Worm (Caenorhabditis elegans) whole organism, young adult: ENCODE measurements around the gene ZK1248.4.

Source experiments
- B0336.3 ChIP-seq: fragments of 200-800 bp; sonication (Bioruptor generic); IDR thresholded peaks from 2 replicates; pipeline ENCODE4 v1.3.6; 2022; ENCODE audit warnings: missing genetic modification characterization, missing compliant biosample characterization
- F22D6.2 ChIP-seq: sonication (generic microtip); optimal IDR thresholded peaks from 2 replicates; lab custom pipeline; 2016; ENCODE audit warnings: mild to moderate bottlenecking, missing genetic modification characterization, missing compliant biosample characterization
- F23B12.7 ChIP-seq: sonication (generic microtip); optimal IDR thresholded peaks from 2 replicates; lab custom pipeline; 2017; ENCODE audit warnings: missing genetic modification characterization, mild to moderate bottlenecking, missing compliant biosample characterization, antibody characterized with exemption, moderate library complexity; ENCODE audit not compliant: insufficient read depth
- F33H1.4 ChIP-seq: fragments of 200-800 bp; sonication (Bioruptor generic); IDR thresholded peaks from 2 replicates; pipeline ENCODE4 v1.3.6; 2022; ENCODE audit warnings: missing genetic modification reagents, missing genetic modification characterization, missing compliant biosample characterization
- F37B4.10 ChIP-seq: fragments of 200-800 bp; sonication (Bioruptor generic); IDR thresholded peaks from 2 replicates; pipeline ENCODE4 v1.3.6; 2022; ENCODE audit warnings: missing genetic modification characterization, missing compliant biosample characterization
- F57A8.1 ChIP-seq: fragments of 200-800 bp; sonication (Bioruptor generic); optimal IDR thresholded peaks from 2 replicates; lab custom pipeline; 2018; ENCODE audit warnings: mild to moderate bottlenecking, missing genetic modification characterization, moderate library complexity, missing compliant biosample characterization
- F57C9.4 ChIP-seq: sonication (generic microtip); optimal IDR thresholded peaks from 2 replicates; lab custom pipeline; 2017; ENCODE audit warnings: mild to moderate bottlenecking, missing genetic modification characterization, missing compliant biosample characterization
- K11D2.4 ChIP-seq: fragments of 200-800 bp; sonication (Bioruptor generic); IDR thresholded peaks from 2 replicates; pipeline ENCODE4 v1.3.6; 2022; ENCODE audit warnings: missing genetic modification reagents, missing genetic modification characterization, missing compliant biosample characterization
- K12H6.12 ChIP-seq: fragments of 200-800 bp; sonication (Bioruptor generic); optimal IDR thresholded peaks from 2 replicates; lab custom pipeline; 2018; ENCODE audit warnings: mild to moderate bottlenecking, missing genetic modification characterization, missing compliant biosample characterization
- T07F8.4 ChIP-seq: sonication (generic microtip); optimal IDR thresholded peaks from 2 replicates; lab custom pipeline; 2016; ENCODE audit warnings: mild to moderate bottlenecking, missing genetic modification characterization, moderate library complexity, missing compliant biosample characterization
- T26A5.8 ChIP-seq: sonication (generic microtip); optimal IDR thresholded peaks from 2 replicates; lab custom pipeline; 2016; ENCODE audit warnings: missing genetic modification characterization, missing compliant biosample characterization
- Y56A3A.18 ChIP-seq: fragments of 200-800 bp; sonication (Bioruptor generic); IDR thresholded peaks from 2 replicates; pipeline ENCODE4 v1.3.6; 2022; ENCODE audit warnings: missing genetic modification reagents, missing genetic modification characterization, missing compliant biosample characterization
- Y67H2A.10 ChIP-seq: fragments of 200-800 bp; sonication (Bioruptor generic); conservative IDR thresholded peaks from 2 replicates; pipeline ENCODE4 v1.3.6; 2022; ENCODE audit warnings: missing genetic modification reagents, missing genetic modification characterization, missing compliant biosample characterization
- ama-1 ChIP-seq, 3 experiments: fragments of 150-350 bp in 1 of 3; sonication (generic microtip) in 2 of 3; optimal IDR thresholded peaks; 2 replicates each; lab custom pipeline; 2014 to 2018; ENCODE audit warnings: missing biosample characterization in 2 of 3, missing genetic modification characterization in 2 of 3, missing genetic modification reagents in 2 of 3
- atf-7 ChIP-seq: sonication (generic microtip); optimal IDR thresholded peaks from 2 replicates; lab custom pipeline; 2017; ENCODE audit warnings: mild to moderate bottlenecking, missing genetic modification characterization, missing compliant biosample characterization
- attf-3 ChIP-seq: fragments of 200-800 bp; sonication (Bioruptor generic); conservative IDR thresholded peaks from 2 replicates; pipeline ENCODE4 v1.3.6; 2022; ENCODE audit warnings: missing genetic modification reagents, missing genetic modification characterization, missing compliant biosample characterization
- bed-2 ChIP-seq: fragments of 200-800 bp; sonication (Bioruptor generic); IDR thresholded peaks from 2 replicates; pipeline ENCODE4 v1.3.6; 2022; ENCODE audit warnings: missing genetic modification reagents, missing genetic modification characterization, missing compliant biosample characterization
- chd-7 ChIP-seq: sonication (generic microtip); optimal IDR thresholded peaks from 2 replicates; lab custom pipeline; 2016; ENCODE audit warnings: mild to moderate bottlenecking, missing genetic modification characterization, moderate library complexity, missing compliant biosample characterization
- ets-4 ChIP-seq: fragments of 200-800 bp; sonication (Bioruptor generic); optimal IDR thresholded peaks from 2 replicates; lab custom pipeline; 2018; ENCODE audit warnings: mild to moderate bottlenecking, missing genetic modification characterization, missing compliant biosample characterization
- fkh-3 ChIP-seq: sonication (generic microtip); optimal IDR thresholded peaks from 2 replicates; lab custom pipeline; 2016; ENCODE audit warnings: mild to moderate bottlenecking, missing genetic modification characterization, missing compliant biosample characterization
- hmg-1.2 ChIP-seq: fragments of 200-800 bp; sonication (Bioruptor generic); IDR thresholded peaks from 2 replicates; pipeline ENCODE4 v1.3.6; 2022; ENCODE audit warnings: missing genetic modification reagents, missing genetic modification characterization, missing compliant biosample characterization
- hrde-1 ChIP-seq: sonication (generic microtip); optimal IDR thresholded peaks from 2 replicates; lab custom pipeline; 2016; ENCODE audit warnings: missing genetic modification characterization, mild to moderate bottlenecking, missing compliant biosample characterization, moderate library complexity, missing genotype, missing genetic modification reagents, borderline replicate concordance
- hsf-1 ChIP-seq: fragments of 200-800 bp; sonication (Bioruptor generic); IDR thresholded peaks from 2 replicates; pipeline ENCODE4 v1.3.6; 2022; ENCODE audit warnings: missing genetic modification reagents, missing genetic modification characterization, missing compliant biosample characterization
- let-607 ChIP-seq, 2 experiments: fragments of 200-800 bp in 1 of 2; sonication (Bioruptor generic) in 1 of 2; sonication (generic microtip) in 1 of 2; optimal IDR thresholded peaks; 2 replicates each; lab custom pipeline; 2016 to 2018; ENCODE audit warnings: mild to moderate bottlenecking in 2 of 2, missing compliant biosample characterization in 2 of 2, missing genetic modification characterization in 2 of 2, moderate library complexity in 2 of 2, missing genotype in 1 of 2
- lin-26 ChIP-seq: fragments of 200-800 bp; sonication (Bioruptor generic); IDR thresholded peaks from 2 replicates; pipeline ENCODE4 v1.3.6; 2022; ENCODE audit warnings: missing genetic modification reagents, missing genetic modification characterization, missing compliant biosample characterization
- lin-35 ChIP-seq, 3 experiments: fragments of 150-350 bp in 2 of 3; sonication (generic microtip) in 1 of 3; optimal IDR thresholded peaks; 2 replicates each; lab custom pipeline; 2014 to 2018; ENCODE audit warnings: missing biosample characterization in 3 of 3, missing genetic modification characterization in 3 of 3, missing genetic modification reagents in 3 of 3
- lir-1 ChIP-seq: fragments of 200-800 bp; sonication (Bioruptor generic); conservative IDR thresholded peaks from 2 replicates; pipeline ENCODE4 v1.3.6; 2022; ENCODE audit warnings: missing genetic modification reagents, missing genetic modification characterization, missing compliant biosample characterization
- mes-4 ChIP-seq: sonication (generic microtip); optimal IDR thresholded peaks from 2 replicates; lab custom pipeline; 2016; ENCODE audit warnings: missing genotype, missing genetic modification characterization, missing compliant biosample characterization
- nhr-120 ChIP-seq: fragments of 200-800 bp; sonication (Bioruptor generic); IDR thresholded peaks from 2 replicates; pipeline ENCODE4 v1.3.6; 2022; ENCODE audit warnings: missing genetic modification characterization, missing compliant biosample characterization
- nhr-179 ChIP-seq: sonication (generic microtip); optimal IDR thresholded peaks from 2 replicates; lab custom pipeline; 2016; ENCODE audit warnings: mild to moderate bottlenecking, missing genetic modification characterization, missing compliant biosample characterization
- rec-8 ChIP-seq, 2 experiments: sonication (generic microtip); optimal IDR thresholded peaks; 2 replicates each; lab custom pipeline; 2016; ENCODE audit warnings: mild to moderate bottlenecking in 2 of 2, missing genetic modification characterization in 2 of 2, missing genetic modification reagents in 2 of 2, missing genotype in 2 of 2, missing biosample characterization in 1 of 2, missing compliant biosample characterization in 1 of 2, moderate library complexity in 1 of 2
- snpc-1.1 ChIP-seq: sonication (generic microtip); optimal IDR thresholded peaks from 2 replicates; lab custom pipeline; 2017; ENCODE audit warnings: missing genetic modification characterization, mild to moderate bottlenecking, missing compliant biosample characterization, antibody characterized with exemption, moderate library complexity, missing genotype, missing genetic modification reagents; ENCODE audit not compliant: insufficient read depth
- snpc-4 ChIP-seq, 5 experiments: fragments of 150-350 bp in 1 of 5; sonication (generic microtip) in 4 of 5; optimal IDR thresholded peaks; 2 replicates each; lab custom pipeline; 2014 to 2018; ENCODE audit warnings: missing genetic modification characterization in 5 of 5, missing biosample characterization in 3 of 5, antibody characterized with exemption in 2 of 5, mild to moderate bottlenecking in 2 of 5, missing compliant biosample characterization in 2 of 5, missing genotype in 2 of 5, moderate library complexity in 2 of 5, missing genetic modification reagents in 1 of 5
- tbp1 ChIP-seq: fragments of 200-800 bp; sonication (Bioruptor generic); optimal IDR thresholded peaks from 2 replicates; lab custom pipeline; 2018; ENCODE audit warnings: mild to moderate bottlenecking, missing genetic modification characterization, missing compliant biosample characterization
- tbx-9 ChIP-seq: sonication (generic microtip); optimal IDR thresholded peaks from 2 replicates; lab custom pipeline; 2016; ENCODE audit warnings: borderline replicate concordance, missing genetic modification characterization, inconsistent platforms, missing compliant biosample characterization
- unc-62 ChIP-seq: fragments of 150-350 bp; optimal IDR thresholded peaks from 2 replicates; lab custom pipeline; 2014; ENCODE audit warnings: missing biosample characterization, missing genetic modification reagents, missing genetic modification characterization
- xnd-1 ChIP-seq: sonication (generic microtip); optimal IDR thresholded peaks from 2 replicates; lab custom pipeline; 2016; ENCODE audit warnings: missing genotype, missing genetic modification reagents, missing genetic modification characterization, missing compliant biosample characterization
- zfh-2 ChIP-seq: fragments of 200-800 bp; sonication (Bioruptor generic); conservative IDR thresholded peaks from 2 replicates; pipeline ENCODE4 v1.3.6; 2022; ENCODE audit warnings: missing genetic modification reagents, missing genetic modification characterization, missing compliant biosample characterization
- ztf-22 ChIP-seq: fragments of 200-800 bp; sonication (Bioruptor generic); optimal IDR thresholded peaks from 2 replicates; lab custom pipeline; 2018; ENCODE audit warnings: mild to moderate bottlenecking, missing genetic modification characterization, moderate library complexity, missing compliant biosample characterization
- ztf-25 ChIP-seq: fragments of 200-800 bp; sonication (Bioruptor generic); IDR thresholded peaks from 2 replicates; pipeline ENCODE4 v1.3.6; 2022; ENCODE audit warnings: missing genetic modification reagents, missing genetic modification characterization, missing compliant biosample characterization
- ztf-26 ChIP-seq: sonication (generic microtip); optimal IDR thresholded peaks from 2 replicates; lab custom pipeline; 2017; ENCODE audit warnings: missing genetic modification characterization, missing compliant biosample characterization
- ztf-3 ChIP-seq: fragments of 200-800 bp; sonication (Bioruptor generic); optimal IDR thresholded peaks from 2 replicates; lab custom pipeline; 2018; ENCODE audit warnings: mild to moderate bottlenecking, missing genetic modification characterization, missing compliant biosample characterization

ZK1248.4 gene

DNA sequence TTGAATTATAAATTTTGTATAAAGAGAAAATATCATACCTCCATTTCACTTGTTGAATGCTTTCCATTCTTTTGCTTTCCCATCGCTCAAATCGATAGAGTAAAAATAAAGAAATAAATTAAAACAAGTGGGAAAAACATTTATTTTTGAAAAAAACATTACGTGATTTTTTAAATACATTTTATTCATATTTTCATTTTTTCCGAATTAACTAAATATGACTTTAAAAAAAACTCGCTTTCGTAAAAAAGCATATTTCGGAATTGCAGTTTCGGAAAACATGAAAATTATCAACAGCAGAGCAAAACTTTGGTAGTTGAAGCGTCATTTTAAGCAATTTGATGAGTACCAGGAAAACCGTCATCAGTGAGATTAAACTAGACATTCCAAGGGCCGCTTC lies 18.8 kb upstream of the ZK1248.4 start, which contains the start of gene K05F1.8:
Gene K05F1.8 (minus strand): TSS at position 101 of the 400 bp plus-strand sequence.
- TF ChIP-seq lir-1 (GFP tag; lab: Robert Waterston, UW), result no peak
- TF ChIP-seq nhr-120, result no peak
- no peak for TF ChIP-seq F22D6.2 (tag; lab: Kevin White, UChicago)
- no peak for TF ChIP-seq snpc-1.1 (tag; lab: Kevin White, UChicago)
- TF ChIP-seq fkh-3, result no peak
- no peak for TF ChIP-seq zfh-2 (GFP tag; lab: Robert Waterston, UW)
- TF ChIP-seq T07F8.4, result no peak
- TF ChIP-seq atf-7 (tag; lab: Kevin White, UChicago), result no peak
- TF ChIP-seq chd-7 (tag; lab: Kevin White, UChicago), result no peak
- TF ChIP-seq nhr-179, result no peak
- TF ChIP-seq mes-4 (tag; lab: Kevin White, UChicago), result no peak

ce11 chrII:5801075-5801474 lies 17.3 kb upstream of the ZK1248.4 start, which contains the start of the genes K05F1.9 and K05F1.1:
K05F1.9 (minus strand) TSS chrII:5801175.
K05F1.1 (plus strand) TSS chrII:5801382.
- TF ChIP-seq ets-4 (GFP tag; lab: Kevin White, UChicago) (no peak), F23B12.7 (no peak), Y67H2A.10 (GFP tag; lab: Robert Waterston, UW) (no peak), B0336.3 (GFP tag; lab: Robert Waterston, UW) (no peak), K12H6.12 (tag; lab: Kevin White, UChicago) (no peak), ztf-25 (GFP tag; lab: Robert Waterston, UW) (no peak), K11D2.4 (GFP tag; lab: Robert Waterston, UW) (no peak), hrde-1 (tag; lab: Kevin White, UChicago) (no peak), snpc-4 (GFP tag; optimal IDR thresholded peaks at IDR 0.05; lab: Kevin White, UChicago) (no peak), snpc-4 (tag; optimal IDR thresholded peaks at IDR 0.05; lab: Kevin White, UChicago) (no peak), F22D6.2 (tag; lab: Kevin White, UChicago) (no peak), rec-8 (tag; optimal IDR thresholded peaks at IDR 0.05; lab: Kevin White, UChicago) (no peak), F37B4.10 (GFP tag; lab: Robert Waterston, UW) (no peak), tbp1 (GFP tag; lab: Kevin White, UChicago) (no peak), F57A8.1 (GFP tag; lab: Kevin White, UChicago) (no peak), tbx-9 (no peak), hmg-1.2 (GFP tag; lab: Robert Waterston, UW) (no peak)

- TF ChIP-seq let-607 (tag; optimal IDR thresholded peaks at IDR 0.05; lab: Kevin White, UChicago) (no peak), K11D2.4 (GFP tag; lab: Robert Waterston, UW) (no peak), bed-2 (GFP tag; lab: Robert Waterston, UW) (no peak), unc-62 (GFP tag; lab: Kevin White, UChicago) (no peak), ztf-3 (no peak), xnd-1 (no peak), lin-26 (GFP tag; lab: Robert Waterston, UW) (no peak), F57C9.4 (tag; lab: Kevin White, UChicago) (no peak), hsf-1 (GFP tag; lab: Robert Waterston, UW) (no peak), T26A5.8 (no peak), ztf-26 (no peak), ztf-25 (GFP tag; lab: Robert Waterston, UW) (no peak), attf-3 (GFP tag; lab: Robert Waterston, UW) (no peak), ama-1 (optimal IDR thresholded peaks at IDR 0.05; lab: Kevin White, UChicago) (no peak), ama-1 (GFP tag; optimal IDR thresholded peaks at IDR 0.05; lab: Kevin White, UChicago) (no peak), Y56A3A.18 (no peak), F33H1.4 (GFP tag; lab: Robert Waterston, UW) (no peak), lin-35 (GFP tag; optimal IDR thresholded peaks at IDR 0.05; lab: Kevin White, UChicago) (no peak), ztf-22 (GFP tag; lab: Kevin White, UChicago) (no peak)
These were observed 14.1 kb upstream of the ZK1248.4 start for ce11 chrII:5804288-5804687.
